Fruit fly (Drosophila melanogaster): Measurements from ENCODE around the gene ctrip.

The ctrip gene

dm6 chr3R:4835315-4835714, 23.4 kb upstream of the ctrip start (continued):
- no peak for TF ChIP-seq CG11504 (tag; optimal IDR thresholded peaks at IDR 0.05)
- TF ChIP-seq CG3407 (GFP tag; optimal IDR thresholded peaks at IDR 0.05) = no peak
- no peak for TF ChIP-seq pum (GFP tag; optimal IDR thresholded peaks at IDR 0.05)
- TF ChIP-seq slp2 (GFP tag; optimal IDR thresholded peaks at IDR 0.05) = no peak
- no peak for TF ChIP-seq Side (GFP tag; optimal IDR thresholded peaks at IDR 0.05)
- TF ChIP-seq sob (GFP tag; IDR thresholded peaks at IDR 0.05) = no peak
- no peak for TF ChIP-seq ken (GFP tag; IDR thresholded peaks at IDR 0.05)
- TF ChIP-seq grau (tag; optimal IDR thresholded peaks at IDR 0.05) = no peak
- 0 out of 2 replicates have a peak, but pooled peaks have one; percentile 8 for TF ChIP-seq amos (GFP tag; IDR thresholded peaks at IDR 0.05; ENCODE audit: partially characterized antibody)
- TF ChIP-seq mam (GFP tag; optimal IDR thresholded peaks at IDR 0.05) = no peak
- TF ChIP-seq Sin3A (optimal IDR thresholded peaks at IDR 0.05) = no peak
- no peak for TF ChIP-seq CG14441 (GFP tag; IDR thresholded peaks at IDR 0.05)
- TF ChIP-seq Ets65A (GFP tag) = no peak
- TF ChIP-seq Meics (GFP tag; optimal IDR thresholded peaks at IDR 0.05) = no peak
- no peak for TF ChIP-seq tgo (GFP tag; IDR thresholded peaks at IDR 0.05)
- peak; percentile 98 for TF ChIP-seq CG8478 (optimal IDR thresholded peaks at IDR 0.05)
- TF ChIP-seq CG16815 (GFP tag; optimal IDR thresholded peaks at IDR 0.05) = no peak
- TF ChIP-seq tap (tag; optimal IDR thresholded peaks at IDR 0.05) = no peak
- no peak for TF ChIP-seq Bdp1 (GFP tag; optimal IDR thresholded peaks at IDR 0.05)
- no peak for TF ChIP-seq bigmax (GFP tag; optimal IDR thresholded peaks at IDR 0.05)
- peak; percentile 24 for TF ChIP-seq HmgD (GFP tag; optimal IDR thresholded peaks at IDR 0.05)
- peak; percentile 35; the same call in 1 of the 3 replicates for TF ChIP-seq zen2 (GFP tag; IDR thresholded peaks at IDR 0.05; ENCODE audit: partially characterized antibody)

- TF ChIP-seq Adf1 (GFP tag; IDR thresholded peaks at IDR 0.05) = no peak
- no peak for TF ChIP-seq CG11093 (GFP tag; IDR thresholded peaks at IDR 0.05)
- peak; percentile 74 for TF ChIP-seq CG10321 (GFP tag; IDR thresholded peaks at IDR 0.05)
- TF ChIP-seq CG6854 (GFP tag; optimal IDR thresholded peaks at IDR 0.05) = no peak
- TF ChIP-seq B-H2 (GFP tag; optimal IDR thresholded peaks at IDR 0.05) = no peak
- TF ChIP-seq chif (GFP tag; optimal IDR thresholded peaks at IDR 0.05) = peak in 1 of 2 experiments; percentile 19
- TF ChIP-seq CG15696 (tag; optimal IDR thresholded peaks at IDR 0.05) = no peak
- TF ChIP-seq Jarid2 (GFP tag; optimal IDR thresholded peaks at IDR 0.05) = peak; percentile 33
- no peak for TF ChIP-seq sob (GFP tag; IDR thresholded peaks at IDR 0.05)
- no peak for TF ChIP-seq Ssrp (tag; optimal IDR thresholded peaks at IDR 0.05)
- no peak for TF ChIP-seq ERR (GFP tag; optimal IDR thresholded peaks at IDR 0.05)
- TF ChIP-seq tll (GFP tag; optimal IDR thresholded peaks at IDR 0.05) = no peak
- TF ChIP-seq CG7357 (GFP tag; IDR thresholded peaks at IDR 0.05) = no peak
- no peak for TF ChIP-seq CG8290 (GFP tag; optimal IDR thresholded peaks at IDR 0.05)
- no peak for TF ChIP-seq CG8290 (tag; optimal IDR thresholded peaks at IDR 0.05)
- no peak for TF ChIP-seq Pdp1 (GFP tag; optimal IDR thresholded peaks at IDR 0.05)
- TF ChIP-seq Camta (GFP tag; optimal IDR thresholded peaks at IDR 0.05) = no peak
- no peak for TF ChIP-seq org-1 (GFP tag; optimal IDR thresholded peaks at IDR 0.05)
- TF ChIP-seq CG11398 (GFP tag; optimal IDR thresholded peaks at IDR 0.05) = no peak
- TF ChIP-seq tin (GFP tag; optimal IDR thresholded peaks at IDR 0.05) = no peak
- no peak for TF ChIP-seq CG5953 (GFP tag; IDR thresholded peaks at IDR 0.05)
- no peak for TF ChIP-seq CG4854 (GFP tag; optimal IDR thresholded peaks at IDR 0.05)
- peak; percentile 95 for TF ChIP-seq stwl (tag; optimal IDR thresholded peaks at IDR 0.05)
- no peak for TF ChIP-seq CG17328 (GFP tag; IDR thresholded peaks at IDR 0.05)
- no peak for TF ChIP-seq corto (GFP tag; optimal IDR thresholded peaks at IDR 0.05)
- no peak for TF ChIP-seq wdn (GFP tag; IDR thresholded peaks at IDR 0.05)
- TF ChIP-seq grau (tag; optimal IDR thresholded peaks at IDR 0.05) = no peak
- no peak for TF ChIP-seq CG8359 (GFP tag; optimal IDR thresholded peaks at IDR 0.05; ENCODE audit: borderline replicate concordance)
- TF ChIP-seq CG33213 (GFP tag; optimal IDR thresholded peaks at IDR 0.05) = no peak
- TF ChIP-seq Mrtf (GFP tag; IDR thresholded peaks at IDR 0.05) = no peak
- TF ChIP-seq CG6791 (GFP tag; IDR thresholded peaks at IDR 0.05; ENCODE audit: partially characterized antibody) = 0 out of 3 replicates have a peak, but pooled peaks have one; percentile 11
- no peak for TF ChIP-seq cas (GFP tag; IDR thresholded peaks at IDR 0.05)
- peak; percentile 99 for TF ChIP-seq trem (tag; optimal IDR thresholded peaks at IDR 0.05)
These were observed 21.7 kb upstream of the ctrip start for dm6 chr3R:4833636-4834035.
